Worm (Caenorhabditis elegans): Measurements from ENCODE around the gene set-1.

DNA sequence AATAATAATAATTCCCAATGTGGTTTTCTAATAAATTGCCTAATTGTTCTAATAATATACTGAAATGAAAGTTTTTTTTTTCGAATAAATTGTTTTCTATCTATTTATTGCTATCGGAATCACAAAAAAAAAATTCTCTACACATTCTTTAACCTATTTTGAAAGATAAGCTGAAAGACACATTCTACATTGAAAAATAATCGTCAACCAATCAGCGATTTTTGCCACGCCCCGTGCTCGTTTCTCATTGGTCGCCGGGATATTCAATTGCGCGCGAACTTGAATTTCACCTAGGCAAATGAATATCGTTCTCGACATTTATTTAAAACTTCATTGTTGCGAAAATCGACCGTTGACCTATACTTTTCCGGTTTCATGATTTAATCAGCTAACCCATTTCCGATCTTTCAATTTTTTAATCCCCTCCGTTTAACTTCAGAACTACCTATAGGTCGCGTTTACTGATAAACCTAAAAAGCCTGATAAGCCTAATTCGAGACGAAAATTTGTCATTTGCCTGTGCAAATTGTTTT lies 47.9 kb upstream of the set-1 start, which contains the start of gene F23F12.3:
- TF ChIP-seq zip-5 (tag; optimal IDR thresholded peaks at IDR 0.05): no peak
- no peak for TF ChIP-seq ceh-30 (tag; optimal IDR thresholded peaks at IDR 0.05)
- TF ChIP-seq unc-86 (tag; optimal IDR thresholded peaks at IDR 0.05): no peak
- no peak for TF ChIP-seq elt-2 (tag; optimal IDR thresholded peaks at IDR 0.05)
- no peak for TF ChIP-seq madf-2 (tag; optimal IDR thresholded peaks at IDR 0.05)
- TF ChIP-seq hlh-30 (tag; optimal IDR thresholded peaks at IDR 0.05; ENCODE audit: insufficient read depth): no peak
- no peak for TF ChIP-seq ceh-14 (tag; optimal IDR thresholded peaks at IDR 0.05)
- TF ChIP-seq dmd-4 (tag; optimal IDR thresholded peaks at IDR 0.05; ENCODE audit: borderline replicate concordance): no peak
- TF ChIP-seq nhr-11 (tag; optimal IDR thresholded peaks at IDR 0.05): no peak
